Worm (Caenorhabditis elegans) whole organism, late embryonic: Measurements from ENCODE around the gene T10D4.7.

Experiments
- Y22D7AL.16 ChIP-seq: sonication (generic microtip); optimal IDR thresholded peaks from 2 replicates; lab custom pipeline; 2016; ENCODE audit warnings: missing genetic modification characterization, missing compliant biosample characterization
- ama-1 ChIP-seq: fragments of 150-350 bp; optimal IDR thresholded peaks from 2 replicates; lab custom pipeline; 2014
- ceh-34 ChIP-seq: sonication (generic microtip); optimal IDR thresholded peaks from 2 replicates; lab custom pipeline; 2016; ENCODE audit warnings: mild to moderate bottlenecking, missing genetic modification characterization, missing compliant biosample characterization
- ceh-9 ChIP-seq: sonication (generic microtip); optimal IDR thresholded peaks from 2 replicates; lab custom pipeline; 2016; ENCODE audit warnings: mild to moderate bottlenecking, missing genetic modification characterization, inconsistent platforms, missing compliant biosample characterization
- che-1 ChIP-seq: sonication (generic microtip); optimal IDR thresholded peaks from 2 replicates; lab custom pipeline; 2016; ENCODE audit warnings: mild to moderate bottlenecking, missing genetic modification characterization, missing compliant biosample characterization
- dve-1 ChIP-seq: sonication (generic microtip); optimal IDR thresholded peaks from 2 replicates; lab custom pipeline; 2017; ENCODE audit warnings: antibody characterized with exemption, mild to moderate bottlenecking, missing genetic modification characterization, missing compliant biosample characterization
- hlh-30 ChIP-seq: sonication (generic microtip); optimal IDR thresholded peaks from 2 replicates; lab custom pipeline; 2017; ENCODE audit warnings: antibody characterized with exemption, missing genetic modification characterization, missing compliant biosample characterization; ENCODE audit not compliant: insufficient read depth
- madf-2 ChIP-seq: sonication (generic microtip); optimal IDR thresholded peaks from 2 replicates; lab custom pipeline; 2017; ENCODE audit warnings: missing genetic modification characterization, missing compliant biosample characterization
- nhr-11 ChIP-seq: fragments of 150-350 bp; optimal IDR thresholded peaks from 2 replicates; lab custom pipeline; 2014; ENCODE audit warnings: missing biosample characterization, missing genetic modification characterization
- odd-2 ChIP-seq: sonication (generic microtip); optimal IDR thresholded peaks from 2 replicates; lab custom pipeline; 2017; ENCODE audit warnings: antibody characterized with exemption, mild to moderate bottlenecking, missing genetic modification characterization, missing compliant biosample characterization
- sdc-2 ChIP-seq: sonication (generic microtip); optimal IDR thresholded peaks from 2 replicates; lab custom pipeline; 2016; ENCODE audit warnings: missing genotype, missing genetic modification characterization, missing compliant biosample characterization
- sox-4 ChIP-seq: sonication (generic microtip); optimal IDR thresholded peaks from 2 replicates; lab custom pipeline; 2017; ENCODE audit warnings: mild to moderate bottlenecking, missing genetic modification characterization, inconsistent platforms, missing compliant biosample characterization
- tbx-2 ChIP-seq: sonication (generic microtip); optimal IDR thresholded peaks from 2 replicates; lab custom pipeline; 2016; ENCODE audit warnings: missing genetic modification characterization, missing compliant biosample characterization
- unc-42 ChIP-seq: sonication (generic microtip); optimal IDR thresholded peaks from 2 replicates; lab custom pipeline; 2016; ENCODE audit warnings: missing genotype, missing genetic modification characterization, missing compliant biosample characterization

ce11 chrII:3070182-3070581, 47.4 kb upstream of the T10D4.7 start:
- TF ChIP-seq ama-1 (no peak), hlh-30 (tag; lab: Kevin White, UChicago) (no peak), che-1 (no peak), dve-1 (tag; lab: Kevin White, UChicago) (no peak), madf-2 (tag; lab: Kevin White, UChicago) (no peak), ceh-34 (no peak), ceh-9 (tag; lab: Kevin White, UChicago) (no peak), unc-42 (no peak), sox-4 (tag; lab: Kevin White, UChicago) (no peak), nhr-11 (tag; lab: Kevin White, UChicago) (no peak), odd-2 (tag; lab: Kevin White, UChicago) (no peak), sdc-2 (tag; lab: Kevin White, UChicago) (no peak), tbx-2 (tag; lab: Kevin White, UChicago) (no peak), Y22D7AL.16 (no peak)
